Fruit fly (Drosophila melanogaster): Measurements from ENCODE around the gene CG5969.
A peak's percentile ranks its signal among the peaks of the same experiment; 100 is the strongest.
"Not testable (repeated sequence)": the region's sequence is repeated elsewhere in the genome, so short reads cannot be mapped to it uniquely, and the experiment has no call there.

The CG5969 gene

dm6 chr3L:20493417-20494261, 20.1 kb downstream of the CG5969 start:
- peak; percentile 96 for TF ChIP-seq noc (tag; optimal IDR thresholded peaks at IDR 0.05)

- TF ChIP-seq noc (tag; optimal IDR thresholded peaks at IDR 0.05): no peak
These were observed 20.6 kb downstream of the CG5969 start for dm6 chr3L:20494262-20494601.

- peak; percentile 72 for TF ChIP-seq noc (tag; optimal IDR thresholded peaks at IDR 0.05)
These were observed 21.4 kb downstream of the CG5969 start, which contains the start of gene ZnT77C for dm6 chr3L:20494780-20495591. Gene ZnT77C (minus strand): TSS chr3L:20494921.

dm6 chr3L:20497124-20497996, 23.8 kb downstream of the CG5969 start, which contains the start of gene CG32425:
Gene CG32425 (plus strand): TSS chr3L:20497323.
- no peak for TF ChIP-seq noc (tag; optimal IDR thresholded peaks at IDR 0.05)

- no peak for TF ChIP-seq noc (tag; optimal IDR thresholded peaks at IDR 0.05)
These were observed 24.6 kb downstream of the CG5969 start for dm6 chr3L:20498204-20498603.

- TF ChIP-seq noc (tag; optimal IDR thresholded peaks at IDR 0.05): not testable (repeated sequence)
These were observed 26.0 kb downstream of the CG5969 start, which contains the start of gene CG18281 for dm6 chr3L:20499536-20499935. Gene CG18281 (plus strand): TSS chr3L:20499836.

- TF ChIP-seq noc (tag; optimal IDR thresholded peaks at IDR 0.05): no peak
These were observed 29.7 kb downstream of the CG5969 start for dm6 chr3L:20503256-20503655.

dm6 chr3L:20503886-20504285, 30.3 kb downstream of the CG5969 start, which contains the start of gene CG17637:
Gene CG17637 (plus strand): TSS chr3L:20504186.
- not testable (repeated sequence) for TF ChIP-seq noc (tag; optimal IDR thresholded peaks at IDR 0.05)

dm6 chr3L:20505732-20506131, 32.1 kb downstream of the CG5969 start, which contains the start of gene CG5078:
Gene CG5078 (plus strand): TSS chr3L:20506032.
- no peak for TF ChIP-seq noc (tag; optimal IDR thresholded peaks at IDR 0.05)

- TF ChIP-seq noc (tag; optimal IDR thresholded peaks at IDR 0.05): no peak
These were observed 34.0 kb downstream of the CG5969 start for dm6 chr3L:20507552-20507951.

dm6 chr3L:20508136-20508635, 34.6 kb downstream of the CG5969 start:
- peak; percentile 99 for TF ChIP-seq noc (tag; optimal IDR thresholded peaks at IDR 0.05)

dm6 chr3L:20509121-20509934, 35.7 kb downstream of the CG5969 start:
- TF ChIP-seq noc (tag; optimal IDR thresholded peaks at IDR 0.05): peak; percentile 94

dm6 chr3L:20511499-20512108, 38.0 kb downstream of the CG5969 start:
- TF ChIP-seq noc (tag; optimal IDR thresholded peaks at IDR 0.05): peak; percentile 17

- no peak for TF ChIP-seq noc (tag; optimal IDR thresholded peaks at IDR 0.05)
These were observed 40.5 kb downstream of the CG5969 start for dm6 chr3L:20514101-20514500.

All from whole organism, larva.